Fruit fly (Drosophila melanogaster) whole organism, pupa: ENCODE data around the gene dy.

Experiments
- CG10348 ChIP-seq: fragments of 200-800 bp; sonication (Bioruptor generic); IDR thresholded peaks from 2 replicates; pipeline ENCODE4 v1.3.6; 2022; ENCODE audit warnings: missing biosample characterization, missing genetic modification characterization
- CG12605 ChIP-seq: fragments of 200-800 bp; sonication (Bioruptor generic); IDR thresholded peaks from 2 replicates; pipeline ENCODE4 v1.3.6; 2022; ENCODE audit warnings: missing biosample characterization, missing genetic modification characterization
- CG13204 ChIP-seq: fragments of 200-800 bp; sonication (Bioruptor generic); optimal IDR thresholded peaks from 2 replicates; lab custom pipeline; 2018; ENCODE audit warnings: missing biosample characterization, mild to moderate bottlenecking, missing genetic modification characterization, moderate library complexity
- CG14655 ChIP-seq: fragments of 200-800 bp; sonication (Bioruptor generic); optimal IDR thresholded peaks from 3 replicates; lab custom pipeline; 2017; ENCODE audit warnings: mild to moderate bottlenecking, missing biosample characterization, missing genetic modification reagents, missing genetic modification characterization
- CG15710 ChIP-seq: fragments of 200-800 bp; sonication (Bioruptor generic); optimal IDR thresholded peaks from 2 replicates; lab custom pipeline; 2018; ENCODE audit warnings: missing biosample characterization, mild to moderate bottlenecking, missing genetic modification characterization, moderate library complexity
- CG17806 ChIP-seq: fragments of 200-800 bp; sonication (Bioruptor generic); optimal IDR thresholded peaks from 2 replicates; lab custom pipeline; 2018; ENCODE audit warnings: missing biosample characterization, mild to moderate bottlenecking, missing genetic modification characterization, moderate library complexity
- CG32121 ChIP-seq: fragments of 200-800 bp; sonication (Bioruptor generic); IDR thresholded peaks from 2 replicates; pipeline ENCODE4 v1.3.6; 2022; ENCODE audit warnings: missing biosample characterization, missing genetic modification characterization
- CG34367 ChIP-seq: fragments of 200-800 bp; sonication (Bioruptor generic); optimal IDR thresholded peaks from 2 replicates; lab custom pipeline; 2018; ENCODE audit warnings: missing biosample characterization, mild to moderate bottlenecking, missing genetic modification characterization
- CG4496 ChIP-seq: fragments of 200-800 bp; sonication (Bioruptor generic); IDR thresholded peaks from 3 replicates; pipeline ENCODE4 v1.3.6; 2022; ENCODE audit warnings: missing biosample characterization, missing genetic modification characterization
- CG8159 ChIP-seq: fragments of 200-800 bp; sonication (Bioruptor generic); optimal IDR thresholded peaks from 3 replicates; lab custom pipeline; 2018; ENCODE audit warnings: missing biosample characterization, mild to moderate bottlenecking, missing genetic modification characterization, moderate library complexity
- CG8301 ChIP-seq: fragments of 200-800 bp; sonication (Bioruptor generic); optimal IDR thresholded peaks from 2 replicates; lab custom pipeline; 2018; ENCODE audit warnings: missing biosample characterization, mild to moderate bottlenecking, missing genetic modification characterization
- CG9948 ChIP-seq: fragments of 200-800 bp; sonication (Bioruptor generic); optimal IDR thresholded peaks from 2 replicates; lab custom pipeline; 2018; ENCODE audit warnings: missing biosample characterization, mild to moderate bottlenecking, missing genetic modification characterization, moderate library complexity
- D1 ChIP-seq: fragments of 200-800 bp; sonication (Bioruptor generic); optimal IDR thresholded peaks from 2 replicates; lab custom pipeline; 2018; ENCODE audit warnings: missing biosample characterization, mild to moderate bottlenecking, missing genetic modification characterization, moderate library complexity
- EcR ChIP-seq: fragments of 200-800 bp; sonication (Bioruptor generic); optimal IDR thresholded peaks from 3 replicates; lab custom pipeline; 2019; ENCODE audit warnings: missing biosample characterization, missing genetic modification characterization, mild to moderate bottlenecking, moderate library complexity, missing genetic modification reagents
- Ets98B ChIP-seq: fragments of 200-800 bp; sonication (Bioruptor generic); IDR thresholded peaks from 2 replicates; pipeline ENCODE4 v1.3.6; 2022; ENCODE audit warnings: missing biosample characterization, missing genetic modification characterization
- Pif1A ChIP-seq: fragments of 200-800 bp; sonication (Bioruptor generic); optimal IDR thresholded peaks from 3 replicates; lab custom pipeline; 2016; ENCODE audit warnings: missing biosample characterization, missing genetic modification characterization
- Pif1B ChIP-seq: fragments of 200-800 bp; sonication (Bioruptor generic); optimal IDR thresholded peaks from 3 replicates; lab custom pipeline; 2016; ENCODE audit warnings: missing biosample characterization, missing genetic modification characterization
- Snoo ChIP-seq: fragments of 200-800 bp; sonication (Bioruptor generic); optimal IDR thresholded peaks from 3 replicates; lab custom pipeline; 2017; ENCODE audit warnings: missing biosample characterization, mild to moderate bottlenecking, missing genetic modification characterization, inconsistent platforms
- fd96Ca ChIP-seq: fragments of 200-800 bp; sonication (Bioruptor generic); IDR thresholded peaks from 3 replicates; pipeline ENCODE4 v1.3.6; 2022; ENCODE audit warnings: missing biosample characterization, missing genetic modification characterization
- gl ChIP-seq: fragments of 200-800 bp; sonication (Bioruptor generic); optimal IDR thresholded peaks from 2 replicates; lab custom pipeline; 2018; ENCODE audit warnings: missing biosample characterization, mild to moderate bottlenecking, missing genetic modification characterization
- rn ChIP-seq: fragments of 200-800 bp; sonication (Bioruptor generic); IDR thresholded peaks from 2 replicates; pipeline ENCODE4 v1.3.6; 2022; ENCODE audit warnings: missing biosample characterization, missing genetic modification characterization

dy gene

DNA sequence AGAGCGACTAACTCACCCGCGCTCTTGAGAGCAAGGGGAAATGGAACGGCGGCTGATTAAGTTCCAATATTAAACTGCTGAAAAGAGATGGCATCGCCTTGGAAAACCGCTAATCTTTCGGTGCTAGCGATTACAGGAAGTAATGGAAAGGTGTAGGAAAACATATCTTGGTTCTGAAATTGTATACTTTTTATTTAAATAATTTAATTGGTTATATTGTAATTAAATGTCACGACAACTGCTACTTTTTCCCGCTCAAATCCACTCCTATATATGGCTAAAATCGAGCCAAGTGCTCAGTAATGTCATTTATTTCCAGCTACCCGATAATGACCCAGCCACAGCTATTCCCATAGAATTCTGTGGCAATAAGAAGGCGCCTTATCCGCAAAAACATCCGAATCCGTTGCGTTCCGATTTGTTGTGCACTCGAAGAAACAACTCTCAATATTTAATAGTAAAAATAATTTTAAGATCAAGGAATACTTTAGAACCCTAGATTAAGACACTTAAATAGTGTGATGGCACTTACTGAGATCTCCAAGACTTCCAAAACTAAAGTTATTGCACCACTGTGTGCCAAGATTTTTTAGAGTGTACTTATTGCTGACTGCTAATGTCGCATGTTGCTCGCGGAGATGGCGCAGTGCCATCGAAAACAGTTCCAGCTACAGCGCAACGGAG is 9.7 kb upstream of the dy start:
- TF ChIP-seq CG12605 (peak; percentile 82), Snoo (peak; percentile 83), Ets98B (peak; percentile 89), CG13204 (GFP tag; lab: Kevin White, UChicago) (peak; percentile 65), Pif1B (GFP tag; lab: Kevin White, UChicago) (peak; percentile 81), gl (tag; lab: Kevin White, UChicago) (peak; percentile 69), CG4496 (GFP tag; lab: Robert Waterston, UW) (peak; percentile 93), EcR (GFP tag; lab: Kevin White, UChicago) (no peak), CG8159 (tag; lab: Kevin White, UChicago) (peak; percentile 87), rn (GFP tag; lab: Robert Waterston, UW) (peak; percentile 67), CG32121 (GFP tag; lab: Robert Waterston, UW) (peak; percentile 84), CG10348 (GFP tag; lab: Robert Waterston, UW) (no peak; the same call in 1 of the 2 replicates), CG17806 (tag; lab: Kevin White, UChicago) (peak; percentile 85), CG15710 (tag; lab: Kevin White, UChicago) (peak; percentile 86), CG8301 (peak; percentile 86), CG9948 (tag; lab: Kevin White, UChicago) (peak; percentile 86), D1 (tag; lab: Kevin White, UChicago) (peak; percentile 42), CG34367 (tag; lab: Kevin White, UChicago) (peak; percentile 84), Pif1A (GFP tag; lab: Kevin White, UChicago) (peak; percentile 84), fd96Ca (GFP tag; lab: Robert Waterston, UW) (peak; percentile 91), CG14655 (GFP tag; lab: Kevin White, UChicago) (peak; percentile 90)
- TF ChIP-seq, all 21 proteins: peak for 19

DNA sequence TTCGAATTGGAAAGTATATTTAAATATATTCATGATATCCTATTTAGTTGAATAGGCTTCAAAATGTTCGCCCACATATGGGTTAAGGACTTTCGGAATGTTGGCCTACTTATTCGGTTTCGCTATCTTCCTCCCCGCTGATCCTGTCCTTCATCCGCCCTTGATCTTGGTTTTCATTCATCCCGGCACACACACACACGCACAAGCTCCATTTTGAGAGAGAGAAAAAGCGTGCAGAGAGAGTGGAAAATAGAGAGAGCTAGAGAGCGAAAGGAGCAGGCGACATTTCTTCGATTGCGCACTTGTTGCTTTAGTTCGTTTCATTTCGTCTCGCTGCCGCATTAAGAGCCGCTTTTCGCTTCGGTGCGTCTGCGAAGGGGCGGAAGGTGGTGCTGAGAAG is 8.5 kb upstream of the dy start, which contains the start of gene Karl:
Gene Karl (plus strand): TSS at position 301 of the 400 bp plus-strand sequence.
- TF ChIP-seq D1 (tag; lab: Kevin White, UChicago) (no peak), CG4496 (GFP tag; lab: Robert Waterston, UW) (no peak), Snoo (no peak), Ets98B (no peak), CG8301 (no peak), Pif1A (GFP tag; lab: Kevin White, UChicago) (no peak), CG10348 (GFP tag; lab: Robert Waterston, UW) (no peak)

- TF ChIP-seq Pif1B (GFP tag; lab: Kevin White, UChicago) (no peak), CG17806 (tag; lab: Kevin White, UChicago) (peak; percentile 3), gl (tag; lab: Kevin White, UChicago) (peak; percentile 16), Pif1A (GFP tag; lab: Kevin White, UChicago) (peak; percentile 23), CG8301 (no peak), CG13204 (GFP tag; lab: Kevin White, UChicago) (peak; percentile 14), CG12605 (peak; percentile 46; the same call in 1 of the 2 replicates), EcR (GFP tag; lab: Kevin White, UChicago) (no peak), CG4496 (GFP tag; lab: Robert Waterston, UW) (peak; percentile 58; the same call in 1 of the 3 replicates), CG34367 (tag; lab: Kevin White, UChicago) (peak; percentile 11), CG9948 (tag; lab: Kevin White, UChicago) (no peak), CG15710 (tag; lab: Kevin White, UChicago) (peak; percentile 43), Ets98B (peak; percentile 52; the same call in 1 of the 2 replicates), CG10348 (GFP tag; lab: Robert Waterston, UW) (no peak), CG8159 (tag; lab: Kevin White, UChicago) (peak; percentile 38)
These were observed 6.4 kb upstream of the dy start for dm6 chrX:11784997-11785396.

- TF ChIP-seq CG32121 (GFP tag; lab: Robert Waterston, UW) (peak; percentile 80), CG4496 (GFP tag; lab: Robert Waterston, UW) (peak; percentile 92), Snoo (peak; percentile 97), CG8301 (peak; percentile 94), CG13204 (GFP tag; lab: Kevin White, UChicago) (peak; percentile 92), CG15710 (tag; lab: Kevin White, UChicago) (peak; percentile 96), gl (tag; lab: Kevin White, UChicago) (peak; percentile 86), EcR (GFP tag; lab: Kevin White, UChicago) (no peak), CG10348 (GFP tag; lab: Robert Waterston, UW) (peak; percentile 72), CG9948 (tag; lab: Kevin White, UChicago) (peak; percentile 95), CG8159 (tag; lab: Kevin White, UChicago) (peak; percentile 95), CG12605 (peak; percentile 92), D1 (tag; lab: Kevin White, UChicago) (peak; percentile 71), Ets98B (peak; percentile 90), CG14655 (GFP tag; lab: Kevin White, UChicago) (peak; percentile 96), Pif1B (GFP tag; lab: Kevin White, UChicago) (peak; percentile 86), CG34367 (tag; lab: Kevin White, UChicago) (peak; percentile 95), CG17806 (tag; lab: Kevin White, UChicago) (peak; percentile 93), rn (GFP tag; lab: Robert Waterston, UW) (peak; percentile 79), fd96Ca (GFP tag; lab: Robert Waterston, UW) (peak; percentile 96), Pif1A (GFP tag; lab: Kevin White, UChicago) (peak; percentile 92)
These were observed 2.5 kb downstream of the dy start for dm6 chrX:11775987-11776587.

DNA sequence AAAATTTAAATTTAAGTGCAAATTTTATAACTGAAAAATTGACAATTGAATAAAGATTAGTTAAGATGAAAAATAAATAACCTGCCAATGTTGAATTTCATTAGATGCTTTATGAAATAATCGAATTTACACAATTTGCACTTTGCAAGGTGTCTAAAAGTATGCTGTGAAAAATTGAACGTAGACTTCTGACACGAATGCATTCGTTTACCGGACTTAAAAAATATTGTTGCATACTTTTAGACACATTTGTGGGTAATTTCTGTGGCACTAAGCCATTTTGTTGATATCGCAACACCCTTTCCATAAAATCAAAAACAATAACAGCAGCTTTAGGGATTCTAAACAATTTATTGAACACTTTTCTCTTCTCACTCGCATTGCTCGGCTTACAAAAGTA is 9.1 kb downstream of the dy start:
- no peak for TF ChIP-seq CG8301
- no peak for TF ChIP-seq CG12605
- TF ChIP-seq Ets98B: no peak
- no peak for TF ChIP-seq EcR (GFP tag; lab: Kevin White, UChicago)
- TF ChIP-seq, all 21 proteins: peak for 0
